Worm (Caenorhabditis elegans) whole organism, late embryonic: ENCODE data around the gene F11A5.5.

ENCODE experiments used
- T23F11.4 ChIP-seq: fragments of 200-800 bp; sonication (Bioruptor generic); optimal IDR thresholded peaks from 2 replicates; lab custom pipeline; 2018; ENCODE audit warnings: mild to moderate bottlenecking, missing genetic modification characterization, missing compliant biosample characterization
- ama-1 ChIP-seq: fragments of 150-350 bp; optimal IDR thresholded peaks from 2 replicates; lab custom pipeline; 2014
- ets-4 ChIP-seq: sonication (generic microtip); optimal IDR thresholded peaks from 2 replicates; lab custom pipeline; 2016; ENCODE audit warnings: missing genetic modification characterization, missing compliant biosample characterization
- hlh-15 ChIP-seq: sonication (generic microtip); optimal IDR thresholded peaks from 2 replicates; lab custom pipeline; 2016; ENCODE audit warnings: missing genetic modification characterization, missing compliant biosample characterization
- hlh-30 ChIP-seq: sonication (generic microtip); optimal IDR thresholded peaks from 2 replicates; lab custom pipeline; 2017; ENCODE audit warnings: antibody characterized with exemption, missing genetic modification characterization, missing compliant biosample characterization; ENCODE audit not compliant: insufficient read depth
- hlh-8 ChIP-seq: sonication (generic microtip); optimal IDR thresholded peaks from 2 replicates; lab custom pipeline; 2016; ENCODE audit warnings: missing genotype, missing genetic modification characterization, missing compliant biosample characterization
- nhr-11 ChIP-seq: fragments of 150-350 bp; optimal IDR thresholded peaks from 2 replicates; lab custom pipeline; 2014; ENCODE audit warnings: missing biosample characterization, missing genetic modification characterization
- odd-2 ChIP-seq: sonication (generic microtip); optimal IDR thresholded peaks from 2 replicates; lab custom pipeline; 2017; ENCODE audit warnings: antibody characterized with exemption, mild to moderate bottlenecking, missing genetic modification characterization, missing compliant biosample characterization
- pha-4 ChIP-seq: fragments of 150-350 bp; optimal IDR thresholded peaks from 2 replicates; lab custom pipeline; 2018; ENCODE audit warnings: missing biosample characterization, missing genetic modification reagents, missing genetic modification characterization
- pqm-1 ChIP-seq: sonication (generic microtip); optimal IDR thresholded peaks from 2 replicates; lab custom pipeline; 2016; ENCODE audit warnings: missing genetic modification characterization, missing compliant biosample characterization
- rnt-1 ChIP-seq: sonication (generic microtip); optimal IDR thresholded peaks from 2 replicates; lab custom pipeline; 2016; ENCODE audit warnings: missing genetic modification characterization, missing compliant biosample characterization
- sox-4 ChIP-seq: sonication (generic microtip); optimal IDR thresholded peaks from 2 replicates; lab custom pipeline; 2017; ENCODE audit warnings: mild to moderate bottlenecking, missing genetic modification characterization, inconsistent platforms, missing compliant biosample characterization

DNA sequence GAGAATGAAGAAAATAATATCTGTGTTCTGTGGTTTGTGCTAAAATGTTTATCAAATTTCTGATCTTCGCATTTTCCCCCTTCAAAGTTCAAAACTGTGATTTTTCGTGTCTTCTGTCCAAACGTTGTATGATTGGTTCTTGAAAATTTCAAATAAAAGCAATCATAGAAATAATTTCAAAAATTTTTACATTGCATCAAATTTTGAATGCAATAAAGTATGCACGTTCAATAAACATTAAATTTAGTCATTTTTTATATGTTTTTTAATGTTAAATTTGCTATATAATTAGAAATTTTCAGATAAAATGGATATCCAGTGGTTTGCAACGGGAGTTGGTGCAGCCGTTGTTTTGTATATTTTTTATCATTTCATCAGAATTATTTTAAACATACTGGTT is 25.9 kb downstream of the F11A5.5 start, which contains the start of gene stdh-2:
- TF ChIP-seq odd-2 (tag; lab: Kevin White, UChicago), result no peak
- no peak for TF ChIP-seq hlh-30 (tag; lab: Kevin White, UChicago)
- TF ChIP-seq rnt-1 (tag; lab: Kevin White, UChicago), result no peak
- TF ChIP-seq hlh-8 (tag; lab: Kevin White, UChicago), result no peak
- no peak for TF ChIP-seq ama-1 (lab: Kevin White, UChicago)
- no peak for TF ChIP-seq ets-4 (tag; lab: Kevin White, UChicago)
- TF ChIP-seq hlh-15, result no peak
- no peak for TF ChIP-seq T23F11.4
- TF ChIP-seq nhr-11 (tag; lab: Kevin White, UChicago), result no peak
- no peak for TF ChIP-seq pqm-1
- no peak for TF ChIP-seq pha-4 (tag; lab: Kevin White, UChicago)
- TF ChIP-seq sox-4 (tag; lab: Kevin White, UChicago), result no peak
